Fruit fly (Drosophila melanogaster) whole organism, wandering third instar larva: Measurements from ENCODE around the gene CG4408.

Experiments
- CG32264 ChIP-seq: fragments of 200-800 bp; sonication (Bioruptor generic); optimal IDR thresholded peaks from 2 replicates; lab custom pipeline; 2016; ENCODE audit warnings: missing biosample characterization, missing genetic modification characterization
- CG9705 ChIP-seq: fragments of 200-800 bp; sonication (Bioruptor generic); optimal IDR thresholded peaks from 2 replicates; lab custom pipeline; 2018; ENCODE audit warnings: missing biosample characterization, mild to moderate bottlenecking, missing genetic modification characterization
- CrebA ChIP-seq: fragments of 200-800 bp; sonication (Bioruptor generic); optimal IDR thresholded peaks from 2 replicates; lab custom pipeline; 2016; ENCODE audit warnings: missing biosample characterization, mild to moderate bottlenecking, missing genetic modification characterization, borderline replicate concordance
- Dfd ChIP-seq: fragments of >200 bp; optimal IDR thresholded peaks from 2 replicates; lab custom pipeline; 2017; ENCODE audit warnings: missing biosample characterization, missing genetic modification characterization
- Dif ChIP-seq: fragments of 200-275, 200-300 bp; sonication (Bioruptor generic); optimal IDR thresholded peaks from 2 replicates; lab custom pipeline; 2018; ENCODE audit warnings: missing biosample characterization, missing genetic modification characterization; ENCODE audit not compliant: partially characterized antibody
- GATAd ChIP-seq: sonication (Bioruptor generic); optimal IDR thresholded peaks from 2 replicates; lab custom pipeline; 2016; ENCODE audit warnings: missing biosample characterization, missing genetic modification characterization
- HLH106 ChIP-seq: fragments of 200-800 bp; optimal IDR thresholded peaks from 3 replicates; lab custom pipeline; 2019; ENCODE audit warnings: missing biosample characterization, mild to moderate bottlenecking, missing genetic modification characterization, moderate library complexity
- Hnf4 ChIP-seq: fragments of 200-800 bp; sonication (Bioruptor generic); optimal IDR thresholded peaks from 2 replicates; lab custom pipeline; 2016; ENCODE audit warnings: missing biosample characterization, mild to moderate bottlenecking, missing genetic modification characterization
- Hr78 ChIP-seq: fragments of >200 bp; optimal IDR thresholded peaks from 2 replicates; lab custom pipeline; 2017; ENCODE audit warnings: missing biosample characterization, missing genetic modification characterization
- Hr83 ChIP-seq: fragments of 200-300 bp; sonication (Bioruptor generic); optimal IDR thresholded peaks from 2 replicates; lab custom pipeline; 2016; ENCODE audit warnings: missing biosample characterization, mild to moderate bottlenecking, missing genetic modification characterization, moderate library complexity; ENCODE audit not compliant: poor library complexity, severe bottlenecking
- Jra ChIP-seq: sonication (Bioruptor generic); optimal IDR thresholded peaks from 2 replicates; lab custom pipeline; 2016; ENCODE audit warnings: missing biosample characterization, missing genetic modification characterization
- Mio ChIP-seq: sonication (Bioruptor generic); optimal IDR thresholded peaks from 2 replicates; lab custom pipeline; 2016; ENCODE audit warnings: missing biosample characterization, missing genetic modification characterization
- Myc ChIP-seq: fragments of >200 bp; optimal IDR thresholded peaks from 2 replicates; lab custom pipeline; 2017
- N ChIP-seq: fragments of >200 bp; optimal IDR thresholded peaks from 2 replicates; lab custom pipeline; 2018; ENCODE audit warnings: missing biosample characterization, missing external identifiers, missing genetic modification characterization
- OdsH ChIP-seq: fragments of 200-800 bp; sonication (Bioruptor generic); optimal IDR thresholded peaks from 2 replicates; lab custom pipeline; 2016; ENCODE audit warnings: missing biosample characterization, mild to moderate bottlenecking, missing genetic modification characterization
- Rel ChIP-seq, 2 experiments: fragments of 200-800 bp; sonication (Bioruptor generic) in 1 of 2; optimal IDR thresholded peaks; 2 replicates in 1 of 2; 3 replicates in 1 of 2; lab custom pipeline; 2016 to 2019; ENCODE audit warnings: mild to moderate bottlenecking in 2 of 2, missing biosample characterization in 2 of 2, missing genetic modification characterization in 2 of 2, moderate library complexity in 1 of 2
- Sp1 ChIP-seq: fragments of 200-800 bp; sonication (Bioruptor generic); optimal IDR thresholded peaks from 3 replicates; lab custom pipeline; 2019; ENCODE audit warnings: missing biosample characterization, mild to moderate bottlenecking, missing genetic modification characterization, moderate library complexity
- Vsx2 ChIP-seq: fragments of 200-300, 225-300 bp; sonication (Bioruptor generic); optimal IDR thresholded peaks from 2 replicates; lab custom pipeline; 2018; ENCODE audit warnings: missing biosample characterization, missing genetic modification characterization; ENCODE audit not compliant: partially characterized antibody
- br ChIP-seq: fragments of 200-800 bp; sonication (Bioruptor generic); optimal IDR thresholded peaks from 2 replicates; lab custom pipeline; 2016; ENCODE audit warnings: missing biosample characterization, missing genetic modification characterization
- brk ChIP-seq: fragments of 200-800 bp; sonication (Bioruptor generic); optimal IDR thresholded peaks from 2 replicates; lab custom pipeline; 2016; ENCODE audit warnings: missing biosample characterization, mild to moderate bottlenecking, missing genetic modification characterization
- dl ChIP-seq, 2 experiments: fragments of 175-275, 200-275 bp in 1 of 2; fragments of 200-275 bp in 1 of 2; sonication (Bioruptor generic); optimal IDR thresholded peaks; lab custom pipeline; 2018; ENCODE audit warnings: mild to moderate bottlenecking in 2 of 2, missing biosample characterization in 2 of 2, missing genetic modification characterization in 2 of 2, moderate library complexity in 2 of 2; ENCODE audit not compliant: partially characterized antibody in 2 of 2, insufficient read depth in 1 of 2
- dmrt93B ChIP-seq: fragments of 200-800 bp; sonication (Bioruptor generic); optimal IDR thresholded peaks from 2 replicates; lab custom pipeline; 2018; ENCODE audit warnings: missing biosample characterization, mild to moderate bottlenecking, missing genetic modification characterization
- dsf ChIP-seq: sonication (Bioruptor generic); optimal IDR thresholded peaks from 2 replicates; lab custom pipeline; 2016; ENCODE audit warnings: missing biosample characterization, missing genetic modification characterization, borderline replicate concordance
- ey ChIP-seq: fragments of 200-800 bp; sonication (Bioruptor generic); optimal IDR thresholded peaks from 2 replicates; lab custom pipeline; 2016; ENCODE audit warnings: missing biosample characterization, missing genetic modification characterization
- foxo ChIP-seq, 2 experiments: fragments of 200-800 bp; sonication (Bioruptor generic); optimal IDR thresholded peaks; 2 replicates in 1 of 2; 3 replicates in 1 of 2; lab custom pipeline; 2016 to 2017; ENCODE audit warnings: missing biosample characterization in 2 of 2, missing genetic modification characterization in 2 of 2
- fru ChIP-seq: fragments of 200-800 bp; sonication (Bioruptor generic); optimal IDR thresholded peaks from 3 replicates; lab custom pipeline; 2016; ENCODE audit warnings: missing biosample characterization, mild to moderate bottlenecking, missing genetic modification characterization
- h ChIP-seq: fragments of 200-800 bp; sonication (Bioruptor generic); optimal IDR thresholded peaks from 3 replicates; lab custom pipeline; 2016; ENCODE audit warnings: missing biosample characterization, mild to moderate bottlenecking, missing genetic modification characterization
- jim ChIP-seq: fragments of 175-275, 200-325 bp; sonication (Bioruptor generic); optimal IDR thresholded peaks from 2 replicates; lab custom pipeline; 2016; ENCODE audit warnings: missing biosample characterization, mild to moderate bottlenecking, missing genetic modification characterization
- lola ChIP-seq: fragments of >200 bp; optimal IDR thresholded peaks from 2 replicates; lab custom pipeline; 2017; ENCODE audit warnings: missing biosample characterization, missing genetic modification characterization
- pan ChIP-seq: fragments of >200 bp; optimal IDR thresholded peaks from 2 replicates; lab custom pipeline; 2017
- psq ChIP-seq: fragments of 200-800 bp; sonication (Bioruptor generic); optimal IDR thresholded peaks from 3 replicates; lab custom pipeline; 2017; ENCODE audit warnings: missing biosample characterization, mild to moderate bottlenecking, missing genetic modification characterization, moderate library complexity
- rgr ChIP-seq: fragments of 200-800 bp; sonication (Bioruptor generic); optimal IDR thresholded peaks from 3 replicates; lab custom pipeline; 2016; ENCODE audit warnings: missing biosample characterization, mild to moderate bottlenecking, missing genetic modification characterization
- sage ChIP-seq: fragments of 200-800 bp; sonication (Bioruptor generic); optimal IDR thresholded peaks from 2 replicates; lab custom pipeline; 2016; ENCODE audit warnings: missing biosample characterization, mild to moderate bottlenecking, missing genetic modification characterization
- tai ChIP-seq: sonication (Bioruptor generic); optimal IDR thresholded peaks from 2 replicates; lab custom pipeline; 2016; ENCODE audit warnings: missing biosample characterization, missing genetic modification characterization
- usp ChIP-seq: fragments of >200 bp; optimal IDR thresholded peaks from 2 replicates; lab custom pipeline; 2017; ENCODE audit warnings: missing biosample characterization, missing genetic modification characterization
- woc ChIP-seq: sonication (Bioruptor generic); optimal IDR thresholded peaks from 2 replicates; lab custom pipeline; 2016; ENCODE audit warnings: missing biosample characterization, mild to moderate bottlenecking, missing genetic modification characterization

Gene CG4408

dm6 chr3R:23355829-23356738, 7.3 kb downstream of the CG4408 start, which contains the start of the genes ATPsynCF6 and Sec13:
TSS of gene ATPsynCF6 (minus strand) at chr3R:23356064.
TSS of gene Sec13 (plus strand) at chr3R:23356278.
- TF ChIP-seq brk (GFP tag; lab: Kevin White, UChicago): no peak
- TF ChIP-seq Sp1 (GFP tag; lab: Kevin White, UChicago): peak; percentile 44
- peak; percentile 14 for TF ChIP-seq ey (GFP tag; lab: Kevin White, UChicago)
- TF ChIP-seq rgr: peak; percentile 52
- TF ChIP-seq foxo (GFP tag; optimal IDR thresholded peaks at IDR 0.05; lab: Kevin White, UChicago): peak in 1 of 2 experiments; percentile 77
- TF ChIP-seq Dif (GFP tag; lab: Kevin White, UChicago): no peak
- TF ChIP-seq sage (GFP tag; lab: Kevin White, UChicago): peak; percentile 68
- peak; percentile 58 for TF ChIP-seq woc (GFP tag; lab: Kevin White, UChicago)
- TF ChIP-seq Myc (lab: Kevin White, UChicago): peak; percentile 36
- no peak for TF ChIP-seq br (GFP tag; lab: Kevin White, UChicago)
- TF ChIP-seq CG9705 (GFP tag; lab: Kevin White, UChicago): peak; percentile 53
- no peak for TF ChIP-seq pan (lab: Kevin White, UChicago)
- peak; percentile 57 for TF ChIP-seq HLH106 (tag; lab: Kevin White, UChicago)
- TF ChIP-seq dsf (GFP tag; lab: Kevin White, UChicago): no peak
- TF ChIP-seq h: peak; percentile 48
- peak; percentile 25 for TF ChIP-seq fru
- peak; percentile 53 for TF ChIP-seq Hr83 (GFP tag; lab: Kevin White, UChicago)

dm6 chr3R:23347432-23348305, 15.7 kb downstream of the CG4408 start, which contains the start of gene PolE1:
TSS of gene PolE1 (plus strand) at chr3R:23348128.
- TF ChIP-seq Rel (GFP tag; optimal IDR thresholded peaks at IDR 0.05; lab: Kevin White, UChicago) (no peak), Rel (tag; optimal IDR thresholded peaks at IDR 0.05; lab: Kevin White, UChicago) (peak; percentile 14), dl (GFP tag; optimal IDR thresholded peaks at IDR 0.05; lab: Kevin White, UChicago; ENCODE audit: insufficient read depth in 1 of 2, partially characterized antibody in 2 of 2) (peak in 1 of 2 experiments; percentile 9), Mio (GFP tag; lab: Kevin White, UChicago) (no peak), Dfd (GFP tag; lab: Kevin White, UChicago) (no peak), foxo (GFP tag; optimal IDR thresholded peaks at IDR 0.05; lab: Kevin White, UChicago) (peak in 1 of 2 experiments; percentile 34), HLH106 (tag; lab: Kevin White, UChicago) (peak; percentile 12), CG9705 (GFP tag; lab: Kevin White, UChicago) (peak; percentile 5), Myc (lab: Kevin White, UChicago) (peak; percentile 4), usp (GFP tag; lab: Kevin White, UChicago) (no peak), Hr83 (GFP tag; lab: Kevin White, UChicago) (peak; percentile 68), fru (peak; percentile 95), jim (no peak), h (peak; percentile 24), rgr (peak; percentile 47), pan (lab: Kevin White, UChicago) (no peak), OdsH (GFP tag; lab: Kevin White, UChicago) (peak; percentile 8)

dm6 chr3R:23346893-23347396, 16.4 kb downstream of the CG4408 start:
- TF ChIP-seq lola (GFP tag; lab: Kevin White, UChicago): no peak
- TF ChIP-seq Dfd (GFP tag; lab: Kevin White, UChicago): no peak
- no peak for TF ChIP-seq Jra (GFP tag; lab: Kevin White, UChicago)
- no peak for TF ChIP-seq tai (GFP tag; lab: Kevin White, UChicago)
- TF ChIP-seq Sp1 (GFP tag; lab: Kevin White, UChicago): peak; percentile 67
- no peak for TF ChIP-seq dsf (GFP tag; lab: Kevin White, UChicago)
- peak; percentile 53 for TF ChIP-seq psq
- no peak for TF ChIP-seq brk (GFP tag; lab: Kevin White, UChicago)
- peak; percentile 84 for TF ChIP-seq HLH106 (tag; lab: Kevin White, UChicago)
- TF ChIP-seq sage (GFP tag; lab: Kevin White, UChicago): no peak
- no peak for TF ChIP-seq CG9705 (GFP tag; lab: Kevin White, UChicago)
- TF ChIP-seq OdsH (GFP tag; lab: Kevin White, UChicago): peak; percentile 41
- TF ChIP-seq GATAd (GFP tag; lab: Kevin White, UChicago): no peak
- peak; percentile 12 for TF ChIP-seq Vsx2
- peak; percentile 40 for TF ChIP-seq Hnf4 (GFP tag; lab: Kevin White, UChicago)
- TF ChIP-seq CrebA (GFP tag; lab: Kevin White, UChicago): no peak
- no peak for TF ChIP-seq CG32264 (GFP tag; lab: Kevin White, UChicago)
- no peak for TF ChIP-seq usp (GFP tag; lab: Kevin White, UChicago)
- TF ChIP-seq dmrt93B (GFP tag; lab: Kevin White, UChicago): peak; percentile 58
- peak; percentile 34 for TF ChIP-seq Dif (GFP tag; lab: Kevin White, UChicago)
- peak in 1 of 2 experiments; percentile 75 for TF ChIP-seq foxo (GFP tag; optimal IDR thresholded peaks at IDR 0.05; lab: Kevin White, UChicago)
- no peak for TF ChIP-seq ey (GFP tag; lab: Kevin White, UChicago)
- peak; percentile 60 for TF ChIP-seq h
- TF ChIP-seq br (GFP tag; lab: Kevin White, UChicago): no peak
- no peak for TF ChIP-seq Hr83 (GFP tag; lab: Kevin White, UChicago)
- TF ChIP-seq fru: peak; percentile 40
- no peak for TF ChIP-seq Hr78 (GFP tag; lab: Kevin White, UChicago)
- no peak for TF ChIP-seq N (GFP tag; lab: Kevin White, UChicago)
- no peak for TF ChIP-seq Myc (lab: Kevin White, UChicago)
